Fruit fly (Drosophila melanogaster) whole organism, embryonic: ENCODE measurements around the gene CG14153.

ENCODE experiments used
- Abd-B ChIP-seq: fragments of 200-800 bp; sonication (Bioruptor generic); optimal IDR thresholded peaks from 2 replicates; lab custom pipeline; 2018; ENCODE audit warnings: missing biosample characterization, mild to moderate bottlenecking, missing genetic modification characterization, moderate library complexity
- B-H1 ChIP-seq: fragments of 200-800 bp; sonication (Bioruptor generic); IDR thresholded peaks from 3 replicates; pipeline ENCODE4 v1.3.6; 2022; ENCODE audit warnings: missing biosample characterization, missing genetic modification characterization
- Bgb ChIP-seq: fragments of 200-800 bp; sonication (Bioruptor generic); IDR thresholded peaks from 2 replicates; pipeline ENCODE4 v1.3.6; 2022; ENCODE audit warnings: missing biosample characterization, missing genetic modification characterization; ENCODE audit not compliant: partially characterized antibody
- CG10543 ChIP-seq: fragments of 200-800 bp; sonication (Bioruptor generic); optimal IDR thresholded peaks from 3 replicates; lab custom pipeline; 2017; ENCODE audit warnings: missing biosample characterization, mild to moderate bottlenecking, missing genetic modification characterization, moderate library complexity
- CG11093 ChIP-seq: fragments of 200-800 bp; sonication (Bioruptor generic); IDR thresholded peaks from 3 replicates; pipeline ENCODE4 v1.3.6; 2022; ENCODE audit warnings: missing biosample characterization, missing genetic modification characterization
- CG12071 ChIP-seq: fragments of 200-800 bp; sonication (Bioruptor generic); optimal IDR thresholded peaks from 3 replicates; lab custom pipeline; 2018; ENCODE audit warnings: missing biosample characterization, mild to moderate bottlenecking, missing genetic modification characterization
- CG14441 ChIP-seq: fragments of 200-800 bp; sonication (Bioruptor generic); IDR thresholded peaks from 2 replicates; pipeline ENCODE4 v1.3.6; 2022; ENCODE audit warnings: missing biosample characterization, missing genetic modification characterization
- CG14860 ChIP-seq: fragments of 200-800 bp; sonication (Bioruptor generic); IDR thresholded peaks from 3 replicates; pipeline ENCODE4 v1.3.6; 2022; ENCODE audit warnings: missing biosample characterization, missing genetic modification characterization; ENCODE audit not compliant: partially characterized antibody
- CG15269 ChIP-seq: fragments of 200-800 bp; sonication (Bioruptor generic); optimal IDR thresholded peaks from 2 replicates; lab custom pipeline; 2018; ENCODE audit warnings: missing biosample characterization, mild to moderate bottlenecking, missing genetic modification characterization, moderate library complexity
- CG15514 ChIP-seq: fragments of 200-800 bp; sonication (Bioruptor generic); optimal IDR thresholded peaks from 3 replicates; lab custom pipeline; 2017; ENCODE audit warnings: missing biosample characterization, missing genetic modification characterization, mild to moderate bottlenecking, moderate library complexity, missing genetic modification reagents
- CG1602 ChIP-seq: fragments of 200-800 bp; sonication (Bioruptor generic); optimal IDR thresholded peaks from 3 replicates; lab custom pipeline; 2016; ENCODE audit warnings: missing biosample characterization, missing genetic modification characterization
- CG16779 ChIP-seq: fragments of 200-800 bp; sonication (Bioruptor generic); IDR thresholded peaks from 2 replicates; pipeline ENCODE4 v1.3.6; 2022; ENCODE audit warnings: missing biosample characterization, missing genetic modification characterization
- CG17912 ChIP-seq: fragments of 200-800 bp; sonication (Bioruptor generic); optimal IDR thresholded peaks from 2 replicates; lab custom pipeline; 2018; ENCODE audit warnings: missing biosample characterization, mild to moderate bottlenecking, missing genetic modification characterization
- CG18619 ChIP-seq: fragments of 200-800 bp; sonication (Bioruptor generic); optimal IDR thresholded peaks from 3 replicates; lab custom pipeline; 2017; ENCODE audit warnings: missing biosample characterization, mild to moderate bottlenecking, missing genetic modification characterization
- CG2120 ChIP-seq: fragments of 200-800 bp; sonication (Bioruptor generic); optimal IDR thresholded peaks from 3 replicates; lab custom pipeline; 2016; ENCODE audit warnings: missing biosample characterization, missing genetic modification characterization
- CG30403 ChIP-seq: fragments of 200-800 bp; sonication (Bioruptor generic); optimal IDR thresholded peaks from 3 replicates; lab custom pipeline; 2016; ENCODE audit warnings: missing biosample characterization, missing genetic modification characterization
- CG31224 ChIP-seq: fragments of 200-800 bp; sonication (Bioruptor generic); IDR thresholded peaks from 2 replicates; pipeline ENCODE4 v1.3.6; 2022; ENCODE audit warnings: missing biosample characterization, missing genetic modification characterization
- CG3407 ChIP-seq: fragments of 200-800 bp; sonication (Bioruptor generic); optimal IDR thresholded peaks from 2 replicates; lab custom pipeline; 2018; ENCODE audit warnings: missing biosample characterization, mild to moderate bottlenecking, missing genetic modification characterization
- CG7745 ChIP-seq: fragments of 200-800 bp; sonication (Bioruptor generic); optimal IDR thresholded peaks from 2 replicates; lab custom pipeline; 2018; ENCODE audit warnings: missing biosample characterization, mild to moderate bottlenecking, missing genetic modification characterization, moderate library complexity
- CG8290 ChIP-seq, 3 experiments: fragments of 200-800 bp; sonication (Bioruptor generic); optimal IDR thresholded peaks; 2 replicates each; lab custom pipeline; 2016 to 2019; ENCODE audit warnings: missing biosample characterization in 3 of 3, missing genetic modification characterization in 3 of 3, mild to moderate bottlenecking in 2 of 3, moderate library complexity in 1 of 3
- Dref ChIP-seq: fragments of 200-800 bp; sonication (Bioruptor generic); IDR thresholded peaks from 2 replicates; pipeline ENCODE4 v1.3.6; 2022; ENCODE audit warnings: missing biosample characterization, missing genetic modification characterization
- Elba2 ChIP-seq: fragments of 200-800 bp; sonication (Bioruptor generic); optimal IDR thresholded peaks from 3 replicates; lab custom pipeline; 2016; ENCODE audit warnings: missing biosample characterization, missing genetic modification characterization
- Gsc ChIP-seq: fragments of 200-800 bp; sonication (Bioruptor generic); IDR thresholded peaks from 2 replicates; pipeline ENCODE4 v1.3.6; 2022; ENCODE audit warnings: missing biosample characterization, missing genetic modification characterization
- Hr3 ChIP-seq: fragments of 200-800 bp; sonication (Bioruptor generic); optimal IDR thresholded peaks from 3 replicates; lab custom pipeline; 2016; ENCODE audit warnings: missing biosample characterization, missing genetic modification characterization
- MESR4 ChIP-seq: fragments of 200-800 bp; sonication (Bioruptor generic); optimal IDR thresholded peaks from 2 replicates; lab custom pipeline; 2018; ENCODE audit warnings: missing biosample characterization, mild to moderate bottlenecking, missing genetic modification characterization, moderate library complexity
- Neu2 ChIP-seq: fragments of 200-800 bp; sonication (Bioruptor generic); optimal IDR thresholded peaks from 3 replicates; lab custom pipeline; 2016; ENCODE audit warnings: missing biosample characterization, missing genetic modification characterization, borderline replicate concordance
- TFAM ChIP-seq: fragments of 200-800 bp; sonication (Bioruptor generic); optimal IDR thresholded peaks from 2 replicates; lab custom pipeline; 2017; ENCODE audit warnings: missing biosample characterization, missing genetic modification characterization, inconsistent platforms
- ap ChIP-seq: fragments of 200-800 bp; sonication (Bioruptor generic); IDR thresholded peaks from 2 replicates; pipeline ENCODE4 v1.3.6; 2022; ENCODE audit warnings: missing biosample characterization, missing genetic modification characterization
- ash1 ChIP-seq: fragments of 200-800 bp; sonication (Bioruptor generic); optimal IDR thresholded peaks from 2 replicates; lab custom pipeline; 2018; ENCODE audit warnings: missing biosample characterization, mild to moderate bottlenecking, missing genetic modification characterization
- bowl ChIP-seq: fragments of 200-800 bp; sonication (Bioruptor generic); IDR thresholded peaks from 2 replicates; pipeline ENCODE4 v1.3.6; 2022; ENCODE audit warnings: missing biosample characterization, missing genetic modification characterization
- chinmo ChIP-seq: fragments of 200-800 bp; sonication (Bioruptor generic); IDR thresholded peaks from 4 replicates; pipeline ENCODE4 v1.3.6; 2022; ENCODE audit warnings: missing biosample characterization, missing genetic modification characterization; ENCODE audit not compliant: partially characterized antibody
- crc ChIP-seq: fragments of 200-800 bp; sonication (Bioruptor generic); optimal IDR thresholded peaks from 2 replicates; lab custom pipeline; 2016; ENCODE audit warnings: missing biosample characterization, missing genetic modification characterization
- da ChIP-seq: fragments of 200-800 bp; sonication (Bioruptor generic); optimal IDR thresholded peaks from 2 replicates; lab custom pipeline; 2016; ENCODE audit warnings: missing biosample characterization, missing genetic modification characterization
- dan ChIP-seq: fragments of 200-800 bp; sonication (Bioruptor generic); IDR thresholded peaks from 2 replicates; pipeline ENCODE4 v1.3.6; 2022; ENCODE audit warnings: missing biosample characterization, missing genetic modification characterization
- dati ChIP-seq: fragments of 200-800 bp; sonication (Bioruptor generic); IDR thresholded peaks from 2 replicates; pipeline ENCODE4 v1.3.6; 2022; ENCODE audit warnings: missing biosample characterization, missing genetic modification characterization
- ems ChIP-seq: fragments of 200-800 bp; sonication (Bioruptor generic); optimal IDR thresholded peaks from 3 replicates; lab custom pipeline; 2016; ENCODE audit warnings: missing biosample characterization, missing genetic modification characterization
- gcm ChIP-seq: fragments of 200-800 bp; sonication (Bioruptor generic); optimal IDR thresholded peaks from 2 replicates; lab custom pipeline; 2019; ENCODE audit warnings: missing biosample characterization, mild to moderate bottlenecking, missing genetic modification characterization, moderate library complexity
- gt ChIP-seq: fragments of 200-800 bp; sonication (Bioruptor generic); IDR thresholded peaks from 2 replicates; pipeline ENCODE4 v1.3.6; 2022; ENCODE audit warnings: missing biosample characterization, missing genetic modification characterization
- jumu ChIP-seq: fragments of 200-800 bp; sonication (Bioruptor generic); optimal IDR thresholded peaks from 3 replicates; lab custom pipeline; 2016; ENCODE audit warnings: missing biosample characterization, missing genetic modification characterization
- nmo ChIP-seq: fragments of 200-800 bp; sonication (Bioruptor generic); optimal IDR thresholded peaks from 2 replicates; lab custom pipeline; 2018; ENCODE audit warnings: missing biosample characterization, mild to moderate bottlenecking, missing genetic modification characterization, moderate library complexity
- otp ChIP-seq: fragments of 200-800 bp; sonication (Bioruptor generic); IDR thresholded peaks from 3 replicates; pipeline ENCODE4, ENCODE4 v1.3.6; 2022; ENCODE audit warnings: missing biosample characterization, missing genetic modification characterization
- pzg ChIP-seq: fragments of 200-800 bp; sonication (Bioruptor generic); optimal IDR thresholded peaks from 3 replicates; lab custom pipeline; 2018; ENCODE audit warnings: missing biosample characterization, mild to moderate bottlenecking, missing genetic modification characterization, moderate library complexity
- repo ChIP-seq: fragments of 200-800 bp; sonication (Bioruptor generic); optimal IDR thresholded peaks from 2 replicates; lab custom pipeline; 2016; ENCODE audit warnings: missing biosample characterization, missing genetic modification characterization
- salm ChIP-seq: fragments of 200-800 bp; sonication (Bioruptor generic); optimal IDR thresholded peaks from 2 replicates; lab custom pipeline; 2018; ENCODE audit warnings: missing biosample characterization, mild to moderate bottlenecking, missing genetic modification characterization
- sc ChIP-seq, 3 experiments: fragments of >200 bp in 2 of 3; fragments of 200-800 bp in 1 of 3; sonication (Bioruptor generic) in 1 of 3; optimal IDR thresholded peaks; 2 replicates in 2 of 3; 3 replicates in 1 of 3; lab custom pipeline; 2017; ENCODE audit warnings: mild to moderate bottlenecking in 1 of 3, missing biosample characterization in 1 of 3, missing genetic modification characterization in 1 of 3, missing genetic modification reagents in 1 of 3
- sim ChIP-seq: fragments of 200-800 bp; sonication (Bioruptor generic); IDR thresholded peaks from 2 replicates; pipeline ENCODE4 v1.3.6; 2022; ENCODE audit warnings: missing biosample characterization, missing genetic modification characterization
- stc ChIP-seq: fragments of 200-800 bp; sonication (Bioruptor generic); IDR thresholded peaks from 2 replicates; pipeline ENCODE4 v1.3.6; 2022; ENCODE audit warnings: missing biosample characterization, missing genetic modification characterization
- stwl ChIP-seq: fragments of 200-800 bp; sonication (Bioruptor generic); optimal IDR thresholded peaks from 3 replicates; lab custom pipeline; 2018; ENCODE audit warnings: missing biosample characterization, mild to moderate bottlenecking, missing genetic modification characterization, moderate library complexity
- zfh1 ChIP-seq: fragments of 200-800 bp; sonication (Bioruptor generic); IDR thresholded peaks from 3 replicates; pipeline ENCODE4 v1.3.6; 2022; ENCODE audit warnings: missing biosample characterization, missing genetic modification characterization

CG14153 gene

dm6 chr3L:10683899-10684340, 40.6 kb downstream of the CG14153 start:
- TF ChIP-seq sim (GFP tag; lab: Robert Waterston, UW) (no peak), Abd-B (no peak), ap (GFP tag; lab: Robert Waterston, UW) (peak; percentile 38; the same call in 1 of the 2 replicates), Hr3 (peak; percentile 36), CG14860 (GFP tag; lab: Robert Waterston, UW) (no peak), gcm (GFP tag; lab: Kevin White, UChicago) (peak; percentile 25), Dref (GFP tag; lab: Robert Waterston, UW) (no peak), CG18619 (GFP tag; lab: Kevin White, UChicago) (peak; percentile 67), Gsc (GFP tag; lab: Robert Waterston, UW) (no peak), CG8290 (GFP tag; optimal IDR thresholded peaks at IDR 0.05; lab: Kevin White, UChicago) (peak; percentile 31), CG8290 (tag; optimal IDR thresholded peaks at IDR 0.05; lab: Kevin White, UChicago) (peak in 1 of 2 experiments; percentile 4), CG16779 (GFP tag; lab: Robert Waterston, UW) (0 out of 2 replicates have a peak, but pooled peaks have one; percentile 28), Elba2 (GFP tag; lab: Kevin White, UChicago) (no peak), Bgb (GFP tag; lab: Robert Waterston, UW) (0 out of 2 replicates have a peak, but pooled peaks have one; percentile 14), CG31224 (no peak), nmo (GFP tag; lab: Kevin White, UChicago) (peak; percentile 83), CG17912 (GFP tag; lab: Kevin White, UChicago) (no peak), Neu2 (GFP tag; lab: Kevin White, UChicago) (no peak), repo (GFP tag; lab: Kevin White, UChicago) (peak; percentile 61), crc (GFP tag; lab: Kevin White, UChicago) (no peak), CG7745 (tag; lab: Kevin White, UChicago) (no peak), CG15269 (tag; lab: Kevin White, UChicago) (peak; percentile 71), da (no peak), CG10543 (peak; percentile 19), CG30403 (GFP tag; lab: Kevin White, UChicago) (peak; percentile 85), ash1 (peak; percentile 8), CG15514 (GFP tag; lab: Kevin White, UChicago) (peak; percentile 52), CG14441 (GFP tag; lab: Robert Waterston, UW) (peak; percentile 68), gt (peak; percentile 41; the same call in 1 of the 2 replicates), B-H1 (GFP tag; lab: Robert Waterston, UW) (peak; percentile 56; the same call in 2 of the 3 replicates), CG1602 (peak; percentile 56), otp (peak; percentile 60; the same call in 1 of the 3 replicates), chinmo (GFP tag; lab: Robert Waterston, UW) (no peak), bowl (0 out of 2 replicates have a peak, but pooled peaks have one; percentile 35), CG12071 (GFP tag; lab: Kevin White, UChicago) (peak; percentile 59), salm (no peak), stwl (no peak), zfh1 (GFP tag; lab: Robert Waterston, UW) (peak; percentile 64; the same call in 2 of the 3 replicates), CG3407 (peak; percentile 22), dati (no peak), jumu (GFP tag; lab: Kevin White, UChicago) (peak; percentile 83), sc (optimal IDR thresholded peaks at IDR 0.05; lab: Kevin White, UChicago) (no peak), sc (GFP tag; optimal IDR thresholded peaks at IDR 0.05; lab: Kevin White, UChicago) (peak; percentile 28), pzg (GFP tag; lab: Kevin White, UChicago) (no peak), CG2120 (GFP tag; lab: Kevin White, UChicago) (peak; percentile 54), CG11093 (GFP tag; lab: Robert Waterston, UW) (0 out of 3 replicates have a peak, but pooled peaks have one; percentile 61), TFAM (GFP tag; lab: Kevin White, UChicago) (no peak), MESR4 (GFP tag; lab: Kevin White, UChicago) (no peak), dan (no peak), ems (GFP tag; lab: Kevin White, UChicago) (peak; percentile 81), stc (GFP tag; lab: Robert Waterston, UW) (peak; percentile 68; the same call in 1 of the 2 replicates)
